Fruit fly (Drosophila melanogaster): ENCODE measurements around the gene Tpt.

- TF ChIP-seq Snoo (tag; optimal IDR thresholded peaks at IDR 0.05) (no peak), CG17806 (tag; optimal IDR thresholded peaks at IDR 0.05) (no peak), CG8159 (tag; optimal IDR thresholded peaks at IDR 0.05) (no peak)
Measured at dm6 chr3L:8374107-8374506, 31.0 kb downstream of the Tpt start.

Data from whole organism, pupa.